Worm (Caenorhabditis elegans): ENCODE data around the gene idpp-1.

DNA sequence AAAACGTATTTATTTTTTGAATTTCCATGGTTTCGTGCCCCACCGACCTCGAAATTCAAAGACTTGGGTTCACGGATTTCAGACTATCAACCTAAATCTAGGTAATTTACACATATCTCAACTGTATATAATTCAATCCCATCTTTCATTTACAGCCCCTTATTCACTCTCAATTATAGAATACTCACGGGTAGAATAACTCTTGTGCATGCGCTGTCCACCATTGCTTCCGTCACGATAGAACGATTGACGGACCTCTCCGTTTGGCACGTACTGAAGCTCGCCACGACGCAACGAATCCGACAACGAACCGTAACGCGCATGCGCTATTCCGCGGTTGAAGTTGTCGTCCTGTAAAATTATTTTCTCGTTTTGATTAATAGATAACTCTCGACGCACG lies 11.8 kb upstream of the idpp-1 start:
- no peak for TF ChIP-seq unc-130 (tag; optimal IDR thresholded peaks at IDR 0.05)
- no peak for TF ChIP-seq ceh-82 (tag; optimal IDR thresholded peaks at IDR 0.05)

Measured in whole organism, L1 larva.